Worm (Caenorhabditis elegans) whole organism, mixed stage, embryonic: Measurements from ENCODE around the gene hsp-6.

Source experiments
- ces-1 ChIP-seq: fragments of 150-350 bp; optimal IDR thresholded peaks from 2 replicates; lab custom pipeline; 2014; ENCODE audit warnings: missing biosample characterization, missing genetic modification reagents, missing genetic modification characterization
- lin-13 ChIP-seq: fragments of 150-350 bp; optimal IDR thresholded peaks from 2 replicates; lab custom pipeline; 2014; ENCODE audit warnings: missing biosample characterization, missing genetic modification characterization
- lsy-2 ChIP-seq: fragments of 150-350 bp; optimal IDR thresholded peaks from 2 replicates; lab custom pipeline; 2014; ENCODE audit warnings: missing biosample characterization, missing genetic modification characterization
- nhr-12 ChIP-seq: fragments of 150-350 bp; optimal IDR thresholded peaks from 2 replicates; lab custom pipeline; 2014; ENCODE audit warnings: missing biosample characterization, missing genetic modification characterization
- nhr-237 ChIP-seq: fragments of 150-350 bp; optimal IDR thresholded peaks from 2 replicates; lab custom pipeline; 2014; ENCODE audit warnings: missing biosample characterization, missing genetic modification characterization
- unc-62 ChIP-seq: fragments of 150-350 bp; optimal IDR thresholded peaks from 2 replicates; lab custom pipeline; 2014; ENCODE audit warnings: missing biosample characterization, missing genetic modification reagents, missing genetic modification characterization
- zip-8 ChIP-seq: fragments of 150-350 bp; optimal IDR thresholded peaks from 2 replicates; lab custom pipeline; 2014; ENCODE audit warnings: missing biosample characterization, missing genetic modification characterization

DNA sequence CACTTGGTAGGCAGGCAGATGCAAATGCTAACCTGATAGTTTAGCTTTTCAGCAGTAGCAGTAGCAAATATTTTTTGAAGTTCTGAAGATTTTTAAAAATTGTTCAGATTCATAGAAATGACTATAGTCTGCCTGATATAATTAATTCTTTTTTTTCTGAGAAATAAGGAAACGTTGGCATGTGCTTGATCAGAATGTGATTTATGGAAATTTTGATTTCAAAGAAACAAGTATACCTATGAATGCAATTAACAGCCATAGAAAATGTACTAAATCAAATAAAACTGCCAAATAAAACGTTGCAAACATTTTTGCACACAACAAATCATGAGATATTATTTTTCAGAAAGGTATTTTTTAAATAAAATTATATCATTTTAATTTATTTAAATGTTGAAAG, 44.1 kb upstream of the hsp-6 start:
- TF ChIP-seq nhr-12 (no peak), zip-8 (no peak), unc-62 (GFP tag; lab: Kevin White, UChicago) (no peak), lsy-2 (no peak), ces-1 (GFP tag; lab: Kevin White, UChicago) (no peak), lin-13 (tag; lab: Kevin White, UChicago) (no peak), nhr-237 (tag; lab: Kevin White, UChicago) (no peak)
